Fruit fly (Drosophila melanogaster) whole organism, adult: ENCODE measurements around the gene CG43886.
A peak's percentile ranks its signal among the peaks of the same experiment; 100 is the strongest.

ENCODE experiments used
- CG11617 ChIP-seq: fragments of 200-800 bp; sonication (Bioruptor generic); optimal IDR thresholded peaks from 2 replicates; lab custom pipeline; 2017; ENCODE audit warnings: mild to moderate bottlenecking, missing biosample characterization, missing genetic modification reagents, missing genetic modification characterization
- CG12768 ChIP-seq: fragments of 200-800 bp; sonication (Bioruptor generic); optimal IDR thresholded peaks from 2 replicates; lab custom pipeline; 2017; ENCODE audit warnings: missing biosample characterization, missing genetic modification characterization, mild to moderate bottlenecking, moderate library complexity, missing genetic modification reagents
- CG14711 ChIP-seq: fragments of 200-800 bp; sonication (Bioruptor generic); optimal IDR thresholded peaks from 2 replicates; lab custom pipeline; 2018; ENCODE audit warnings: missing biosample characterization, mild to moderate bottlenecking, missing genetic modification characterization, moderate library complexity
- CG1620 ChIP-seq: fragments of 200-800 bp; sonication (Bioruptor generic); optimal IDR thresholded peaks from 2 replicates; lab custom pipeline; 2016; ENCODE audit warnings: missing biosample characterization, missing genetic modification characterization
- CG33017 ChIP-seq: fragments of 200-800 bp; sonication (Bioruptor generic); optimal IDR thresholded peaks from 2 replicates; lab custom pipeline; 2018; ENCODE audit warnings: missing biosample characterization, mild to moderate bottlenecking, missing genetic modification characterization, moderate library complexity
- CG5204 ChIP-seq: fragments of 200-800 bp; sonication (Bioruptor generic); optimal IDR thresholded peaks from 2 replicates; lab custom pipeline; 2016; ENCODE audit warnings: missing biosample characterization, missing genetic modification characterization
- CG7045 ChIP-seq: fragments of 200-800 bp; sonication (Bioruptor generic); optimal IDR thresholded peaks from 2 replicates; lab custom pipeline; 2017; ENCODE audit warnings: missing biosample characterization, mild to moderate bottlenecking, missing genetic modification characterization
- CG7101 ChIP-seq: fragments of 200-800 bp; sonication (Bioruptor generic); optimal IDR thresholded peaks from 2 replicates; lab custom pipeline; 2018; ENCODE audit warnings: missing biosample characterization, mild to moderate bottlenecking, missing genetic modification characterization, moderate library complexity
- Clk ChIP-seq: fragments of 200-800 bp; sonication (Bioruptor generic); optimal IDR thresholded peaks from 2 replicates; lab custom pipeline; 2017; ENCODE audit warnings: missing biosample characterization, missing genetic modification characterization
- Crg-1 ChIP-seq: fragments of 200-800 bp; sonication (Bioruptor generic); optimal IDR thresholded peaks from 2 replicates; lab custom pipeline; 2016; ENCODE audit warnings: missing biosample characterization, missing genetic modification characterization
- Hr96 ChIP-seq: fragments of 200-800 bp; sonication (Bioruptor generic); optimal IDR thresholded peaks from 2 replicates; lab custom pipeline; 2016; ENCODE audit warnings: missing biosample characterization, missing genetic modification characterization
- Mnt ChIP-seq: fragments of 200-800 bp; sonication (Bioruptor generic); optimal IDR thresholded peaks from 2 replicates; lab custom pipeline; 2016; ENCODE audit warnings: missing biosample characterization, mild to moderate bottlenecking, missing genetic modification characterization
- bab1 ChIP-seq: fragments of 200-800 bp; sonication (Bioruptor generic); optimal IDR thresholded peaks from 3 replicates; lab custom pipeline; 2019; ENCODE audit warnings: missing biosample characterization, mild to moderate bottlenecking, missing genetic modification characterization, moderate library complexity
- cic ChIP-seq: fragments of 200-800 bp; sonication (Bioruptor generic); optimal IDR thresholded peaks from 2 replicates; lab custom pipeline; 2017; ENCODE audit warnings: missing biosample characterization, mild to moderate bottlenecking, missing genetic modification characterization, moderate library complexity
- cnc ChIP-seq, 2 experiments: fragments of >200 bp; optimal IDR thresholded peaks; 2 replicates each; lab custom pipeline; 2017
- kay ChIP-seq: fragments of 200-800 bp; sonication (Bioruptor generic); peaks from one replicate; lab custom pipeline; 2016; ENCODE audit warnings: missing biosample characterization, missing genetic modification characterization, borderline replicate concordance
- ovo ChIP-seq: fragments of 200-800 bp; sonication (Bioruptor generic); optimal IDR thresholded peaks from 2 replicates; lab custom pipeline; 2016; ENCODE audit warnings: missing biosample characterization, missing genetic modification characterization
- pad ChIP-seq: fragments of 200-800 bp; sonication (Bioruptor generic); optimal IDR thresholded peaks from 3 replicates; lab custom pipeline; 2017; ENCODE audit warnings: missing biosample characterization, missing genetic modification characterization, mild to moderate bottlenecking, moderate library complexity, missing genetic modification reagents
- tj ChIP-seq: fragments of 200-800 bp; sonication (Bioruptor generic); optimal IDR thresholded peaks from 3 replicates; lab custom pipeline; 2017; ENCODE audit warnings: missing biosample characterization, mild to moderate bottlenecking, missing genetic modification characterization, moderate library complexity
- toe ChIP-seq: fragments of 200-800 bp; sonication (Bioruptor generic); optimal IDR thresholded peaks from 2 replicates; lab custom pipeline; 2016; ENCODE audit warnings: missing biosample characterization, missing genetic modification characterization

Gene CG43886

dm6 chr3L:8150812-8151211 lies 8.8 kb downstream of the CG43886 start:
- TF ChIP-seq CG1620 (no peak), CG33017 (no peak), ovo (GFP tag; lab: Kevin White, UChicago) (no peak), kay (no peak), toe (GFP tag; lab: Kevin White, UChicago) (no peak), CG14711 (tag; lab: Kevin White, UChicago) (no peak), Mnt (GFP tag; lab: Kevin White, UChicago) (no peak), CG7101 (tag; lab: Kevin White, UChicago) (no peak), tj (GFP tag; lab: Kevin White, UChicago) (no peak), bab1 (GFP tag; lab: Kevin White, UChicago) (no peak), CG5204 (GFP tag; lab: Kevin White, UChicago) (no peak), Crg-1 (GFP tag; lab: Kevin White, UChicago) (no peak), cnc (optimal IDR thresholded peaks at IDR 0.05; lab: Kevin White, UChicago) (no peak), Clk (no peak), Hr96 (GFP tag; lab: Kevin White, UChicago) (no peak), CG11617 (GFP tag; lab: Kevin White, UChicago) (no peak), cic (no peak), CG7045 (no peak), CG12768 (GFP tag; lab: Kevin White, UChicago) (no peak)

- TF ChIP-seq CG14711 (tag; lab: Kevin White, UChicago) (no peak), CG1620 (no peak), CG33017 (no peak), tj (GFP tag; lab: Kevin White, UChicago) (no peak), CG7045 (no peak), cnc (optimal IDR thresholded peaks at IDR 0.05; lab: Kevin White, UChicago) (no peak), CG5204 (GFP tag; lab: Kevin White, UChicago) (no peak), Crg-1 (GFP tag; lab: Kevin White, UChicago) (no peak), pad (GFP tag; lab: Kevin White, UChicago) (no peak), cic (no peak), bab1 (GFP tag; lab: Kevin White, UChicago) (no peak), Hr96 (GFP tag; lab: Kevin White, UChicago) (no peak), ovo (GFP tag; lab: Kevin White, UChicago) (no peak)
Measured at dm6 chr3L:8150284-8150683, 9.3 kb downstream of the CG43886 start.

dm6 chr3L:8137448-8137906 lies 22.1 kb downstream of the CG43886 start, which contains the start of the genes Setx and mus301:
TSS of gene Setx (minus strand) at chr3L:8137498.
TSS of gene mus301 (plus strand) at chr3L:8137808.
- peak; percentile 83 for TF ChIP-seq CG11617 (GFP tag; lab: Kevin White, UChicago)
- TF ChIP-seq Mnt (GFP tag; lab: Kevin White, UChicago): peak; percentile 76
- TF ChIP-seq CG12768 (GFP tag; lab: Kevin White, UChicago): peak; percentile 88
- TF ChIP-seq Hr96 (GFP tag; lab: Kevin White, UChicago): peak; percentile 80
- no peak for TF ChIP-seq kay
- TF ChIP-seq toe (GFP tag; lab: Kevin White, UChicago): peak; percentile 89
- TF ChIP-seq cic: peak; percentile 34
- peak; percentile 91 for TF ChIP-seq Crg-1 (GFP tag; lab: Kevin White, UChicago)
- peak; percentile 84 for TF ChIP-seq CG7101 (tag; lab: Kevin White, UChicago)
- peak; percentile 82 for TF ChIP-seq pad (GFP tag; lab: Kevin White, UChicago)
- TF ChIP-seq CG14711 (tag; lab: Kevin White, UChicago): peak; percentile 74
- TF ChIP-seq CG5204 (GFP tag; lab: Kevin White, UChicago): peak; percentile 89
- peak; percentile 81 for TF ChIP-seq CG7045
- no peak for TF ChIP-seq cnc (optimal IDR thresholded peaks at IDR 0.05; lab: Kevin White, UChicago)
- TF ChIP-seq CG1620: peak; percentile 90
- peak; percentile 72 for TF ChIP-seq tj (GFP tag; lab: Kevin White, UChicago)
- TF ChIP-seq CG33017: peak; percentile 58
- TF ChIP-seq bab1 (GFP tag; lab: Kevin White, UChicago): peak; percentile 82
- TF ChIP-seq ovo (GFP tag; lab: Kevin White, UChicago): peak; percentile 90
- peak; percentile 68 for TF ChIP-seq Clk

- TF ChIP-seq bab1 (GFP tag; lab: Kevin White, UChicago) (no peak), CG5204 (GFP tag; lab: Kevin White, UChicago) (peak; percentile 42), Hr96 (GFP tag; lab: Kevin White, UChicago) (no peak), pad (GFP tag; lab: Kevin White, UChicago) (peak; percentile 54), cic (peak; percentile 6), CG7045 (peak; percentile 38), CG33017 (no peak), Clk (no peak), kay (no peak), ovo (GFP tag; lab: Kevin White, UChicago) (no peak), CG12768 (GFP tag; lab: Kevin White, UChicago) (peak; percentile 72), CG11617 (GFP tag; lab: Kevin White, UChicago) (no peak), toe (GFP tag; lab: Kevin White, UChicago) (peak; percentile 34), CG1620 (no peak), tj (GFP tag; lab: Kevin White, UChicago) (no peak), CG14711 (tag; lab: Kevin White, UChicago) (peak; percentile 27), cnc (optimal IDR thresholded peaks at IDR 0.05; lab: Kevin White, UChicago) (no peak), Crg-1 (GFP tag; lab: Kevin White, UChicago) (no peak), CG7101 (tag; lab: Kevin White, UChicago) (no peak), Mnt (GFP tag; lab: Kevin White, UChicago) (peak; percentile 60)
Measured at dm6 chr3L:8128396-8129050, 31.1 kb downstream of the CG43886 start.

dm6 chr3L:8127712-8128210 lies 31.8 kb downstream of the CG43886 start, which contains the start of the genes Cds and Uba2:
TSS of gene Cds (plus strand) at chr3L:8127762.
TSS of gene Uba2 (minus strand) at chr3L:8127818.
- TF ChIP-seq Hr96 (GFP tag; lab: Kevin White, UChicago): no peak
- peak; percentile 97 for TF ChIP-seq CG11617 (GFP tag; lab: Kevin White, UChicago)
- peak; percentile 97 for TF ChIP-seq CG14711 (tag; lab: Kevin White, UChicago)
- TF ChIP-seq cic: peak; percentile 87
- peak; percentile 97 for TF ChIP-seq ovo (GFP tag; lab: Kevin White, UChicago)
- peak; percentile 96 for TF ChIP-seq toe (GFP tag; lab: Kevin White, UChicago)
- TF ChIP-seq cnc (optimal IDR thresholded peaks at IDR 0.05; lab: Kevin White, UChicago): no peak
- peak; percentile 89 for TF ChIP-seq Mnt (GFP tag; lab: Kevin White, UChicago)
- peak; percentile 90 for TF ChIP-seq CG1620
- TF ChIP-seq CG7101 (tag; lab: Kevin White, UChicago): peak; percentile 98
- peak; percentile 90 for TF ChIP-seq CG5204 (GFP tag; lab: Kevin White, UChicago)
- peak; percentile 93 for TF ChIP-seq tj (GFP tag; lab: Kevin White, UChicago)
- peak; percentile 95 for TF ChIP-seq CG33017
- TF ChIP-seq CG7045: peak; percentile 96
- peak; percentile 95 for TF ChIP-seq CG12768 (GFP tag; lab: Kevin White, UChicago)
- TF ChIP-seq pad (GFP tag; lab: Kevin White, UChicago): peak; percentile 88
- TF ChIP-seq bab1 (GFP tag; lab: Kevin White, UChicago): peak; percentile 97
- no peak for TF ChIP-seq kay
- peak; percentile 96 for TF ChIP-seq Crg-1 (GFP tag; lab: Kevin White, UChicago)
- TF ChIP-seq Clk: peak; percentile 92
